Fruit fly (Drosophila melanogaster) whole organism, prepupa: ENCODE data around the gene tup.
A peak's percentile ranks its signal among the peaks of the same experiment; 100 is the strongest.

ENCODE experiments used
- CG10669 ChIP-seq: fragments of 200-800 bp; sonication (Bioruptor generic); optimal IDR thresholded peaks from 3 replicates; lab custom pipeline; 2018; ENCODE audit warnings: missing biosample characterization, mild to moderate bottlenecking, missing genetic modification characterization, moderate library complexity
- CG11294 ChIP-seq: fragments of 200-800 bp; sonication (Bioruptor generic); IDR thresholded peaks from 2 replicates; pipeline ENCODE4 v1.3.6; 2022; ENCODE audit warnings: missing biosample characterization, missing genetic modification characterization
- CG15336 ChIP-seq: fragments of 200-800 bp; sonication (Bioruptor generic); IDR thresholded peaks from 2 replicates; pipeline ENCODE4 v1.3.6; 2022; ENCODE audit warnings: missing biosample characterization, missing genetic modification characterization
- CG16779 ChIP-seq: fragments of 200-800 bp; sonication (Bioruptor generic); optimal IDR thresholded peaks from 3 replicates; lab custom pipeline; 2017; ENCODE audit warnings: missing biosample characterization, mild to moderate bottlenecking, missing genetic modification characterization
- CG3032 ChIP-seq: fragments of 200-800 bp; optimal IDR thresholded peaks from 2 replicates; lab custom pipeline; 2019; ENCODE audit warnings: missing biosample characterization, mild to moderate bottlenecking, missing genetic modification characterization, moderate library complexity
- CG32006 ChIP-seq: fragments of 200-800 bp; sonication (Bioruptor generic); optimal IDR thresholded peaks from 3 replicates; lab custom pipeline; 2017; ENCODE audit warnings: missing biosample characterization, mild to moderate bottlenecking, missing genetic modification characterization
- CG34406 ChIP-seq: fragments of 200-800 bp; sonication (Bioruptor generic); optimal IDR thresholded peaks from 3 replicates; lab custom pipeline; 2016; ENCODE audit warnings: missing biosample characterization, missing genetic modification characterization
- CG3919 ChIP-seq: fragments of 200-800 bp; sonication (Bioruptor generic); optimal IDR thresholded peaks from 3 replicates; lab custom pipeline; 2016; ENCODE audit warnings: missing biosample characterization, missing genetic modification characterization
- CG6792 ChIP-seq: fragments of 200-800 bp; sonication (Bioruptor generic); optimal IDR thresholded peaks from 3 replicates; lab custom pipeline; 2016; ENCODE audit warnings: missing biosample characterization, missing genetic modification characterization
- CG7368 ChIP-seq: fragments of 200-800 bp; sonication (Bioruptor generic); optimal IDR thresholded peaks from 3 replicates; lab custom pipeline; 2016; ENCODE audit warnings: missing biosample characterization, missing genetic modification characterization
- CG8119 ChIP-seq: fragments of 200-800 bp; sonication (Bioruptor generic); IDR thresholded peaks from 3 replicates; pipeline ENCODE4 v1.3.6; 2022; ENCODE audit warnings: missing biosample characterization, missing genetic modification characterization
- CG8319 ChIP-seq: fragments of 200-800 bp; sonication (Bioruptor generic); optimal IDR thresholded peaks from 3 replicates; lab custom pipeline; 2016; ENCODE audit warnings: missing biosample characterization, missing genetic modification characterization
- CG8632 ChIP-seq: fragments of 200-800 bp; sonication (Bioruptor generic); optimal IDR thresholded peaks from 3 replicates; lab custom pipeline; 2016; ENCODE audit warnings: missing biosample characterization, missing genetic modification characterization
- CG9139 ChIP-seq: fragments of 200-800 bp; sonication (Bioruptor generic); optimal IDR thresholded peaks from 3 replicates; lab custom pipeline; 2017; ENCODE audit warnings: missing biosample characterization, mild to moderate bottlenecking, missing genetic modification characterization
- Eip75B ChIP-seq: fragments of 200-800 bp; sonication (Bioruptor generic); optimal IDR thresholded peaks from 3 replicates; lab custom pipeline; 2016; ENCODE audit warnings: missing biosample characterization, missing genetic modification characterization
- Eip78C ChIP-seq: fragments of 200-800 bp; sonication (Bioruptor generic); peaks from one replicate; lab custom pipeline; 2016; ENCODE audit warnings: missing biosample characterization, missing genetic modification characterization
- Eip93F ChIP-seq: fragments of 200-800 bp; sonication (Bioruptor generic); optimal IDR thresholded peaks from 2 replicates; lab custom pipeline; 2016; ENCODE audit warnings: missing biosample characterization, mild to moderate bottlenecking, missing genetic modification characterization
- Gug ChIP-seq: fragments of 200-800 bp; sonication (Bioruptor generic); IDR thresholded peaks from 2 replicates; pipeline ENCODE4 v1.3.6; 2022; ENCODE audit warnings: missing biosample characterization, missing genetic modification characterization
- Hr39 ChIP-seq: fragments of 200-800 bp; sonication (Bioruptor generic); optimal IDR thresholded peaks from 2 replicates; lab custom pipeline; 2016; ENCODE audit warnings: missing biosample characterization, missing genetic modification characterization
- Met ChIP-seq: fragments of 200-800 bp; sonication (Bioruptor generic); optimal IDR thresholded peaks from 3 replicates; lab custom pipeline; 2016; ENCODE audit warnings: missing biosample characterization, missing genetic modification characterization
- Sox14 ChIP-seq: fragments of 200-800 bp; sonication (Bioruptor generic); optimal IDR thresholded peaks from 3 replicates; lab custom pipeline; 2016; ENCODE audit warnings: missing biosample characterization, missing genetic modification characterization
- acj6 ChIP-seq: fragments of 200-800 bp; sonication (Bioruptor generic); optimal IDR thresholded peaks from 3 replicates; lab custom pipeline; 2016; ENCODE audit warnings: missing biosample characterization, missing genetic modification characterization
- cyc ChIP-seq: fragments of 200-800 bp; sonication (Bioruptor generic); optimal IDR thresholded peaks from 3 replicates; lab custom pipeline; 2016; ENCODE audit warnings: missing biosample characterization, missing genetic modification characterization
- dac ChIP-seq: fragments of 200-800 bp; sonication (Bioruptor generic); optimal IDR thresholded peaks from 2 replicates; lab custom pipeline; 2017; ENCODE audit warnings: missing biosample characterization, mild to moderate bottlenecking, missing genetic modification characterization
- dsx ChIP-seq: fragments of 200-800 bp; optimal IDR thresholded peaks from 3 replicates; lab custom pipeline; 2019; ENCODE audit warnings: missing biosample characterization, mild to moderate bottlenecking, missing genetic modification characterization, moderate library complexity; ENCODE audit not compliant: poor library complexity, severe bottlenecking
- eg ChIP-seq: fragments of 200-800 bp; sonication (Bioruptor generic); IDR thresholded peaks from 3 replicates; pipeline ENCODE4 v1.3.6; 2022; ENCODE audit warnings: missing biosample characterization, missing genetic modification characterization
- esn ChIP-seq: fragments of 200-800 bp; sonication (Bioruptor generic); optimal IDR thresholded peaks from 2 replicates; lab custom pipeline; 2016; ENCODE audit warnings: missing biosample characterization, mild to moderate bottlenecking, missing genetic modification characterization, moderate library complexity
- fd85E ChIP-seq: fragments of 200-800 bp; sonication (Bioruptor generic); optimal IDR thresholded peaks from 3 replicates; lab custom pipeline; 2016; ENCODE audit warnings: missing biosample characterization, missing genetic modification characterization
- lz ChIP-seq: fragments of 200-800 bp; sonication (Bioruptor generic); optimal IDR thresholded peaks from 3 replicates; lab custom pipeline; 2016; ENCODE audit warnings: missing biosample characterization, missing genetic modification characterization
- pdm3 ChIP-seq: fragments of 200-800 bp; sonication (Bioruptor generic); optimal IDR thresholded peaks from 3 replicates; lab custom pipeline; 2016; ENCODE audit warnings: missing biosample characterization, missing genetic modification characterization
- salr ChIP-seq, 2 experiments: fragments of 200-800 bp; sonication (Bioruptor generic); optimal IDR thresholded peaks; 3 replicates each; lab custom pipeline; 2016 to 2018; ENCODE audit warnings: missing biosample characterization in 2 of 2, missing genetic modification characterization in 2 of 2, mild to moderate bottlenecking in 1 of 2
- spab ChIP-seq: fragments of 200-800 bp; sonication (Bioruptor generic); optimal IDR thresholded peaks from 2 replicates; lab custom pipeline; 2017; ENCODE audit warnings: missing biosample characterization, mild to moderate bottlenecking, missing genetic modification characterization, missing genetic modification reagents
- ss ChIP-seq, 2 experiments: fragments of 200-800 bp; sonication (Bioruptor generic); optimal IDR thresholded peaks; 2 replicates in 1 of 2; 3 replicates in 1 of 2; lab custom pipeline; 2017 to 2018; ENCODE audit warnings: mild to moderate bottlenecking in 2 of 2, missing biosample characterization in 2 of 2, missing genetic modification characterization in 2 of 2, moderate library complexity in 1 of 2
- svp ChIP-seq: fragments of 200-800 bp; sonication (Bioruptor generic); peaks from one replicate; lab custom pipeline; 2016; ENCODE audit warnings: missing biosample characterization, missing genetic modification characterization
- topi ChIP-seq: fragments of 200-800 bp; sonication (Bioruptor generic); optimal IDR thresholded peaks from 3 replicates; lab custom pipeline; 2016; ENCODE audit warnings: missing biosample characterization, missing genetic modification characterization
- vri ChIP-seq: fragments of 200-800 bp; sonication (Bioruptor generic); optimal IDR thresholded peaks from 3 replicates; lab custom pipeline; 2016; ENCODE audit warnings: missing biosample characterization, mild to moderate bottlenecking, missing genetic modification characterization

The tup gene

dm6 chr2L:18857635-18858059, 23.4 kb downstream of the tup start (continued):
- peak; percentile 94 for TF ChIP-seq CG10669 (GFP tag; lab: Kevin White, UChicago)
- TF ChIP-seq salr (GFP tag; optimal IDR thresholded peaks at IDR 0.05; lab: Kevin White, UChicago) = peak; percentile 90 to 93
- peak; percentile 98 for TF ChIP-seq Eip78C (GFP tag; lab: Kevin White, UChicago)
- peak; percentile 95 for TF ChIP-seq dsx (GFP tag; lab: Kevin White, UChicago)
- TF ChIP-seq CG32006 (GFP tag; lab: Kevin White, UChicago) = peak; percentile 97
- TF ChIP-seq CG15336 (GFP tag; lab: Robert Waterston, UW) = peak; percentile 95
- TF ChIP-seq CG7368 = peak; percentile 95
- TF ChIP-seq spab = peak; percentile 84
- peak; percentile 97 for TF ChIP-seq esn (GFP tag; lab: Kevin White, UChicago)
- TF ChIP-seq CG9139 = peak; percentile 92
- TF ChIP-seq acj6 (GFP tag; lab: Kevin White, UChicago) = peak; percentile 98
- peak; percentile 97 for TF ChIP-seq topi (GFP tag; lab: Kevin White, UChicago)
- TF ChIP-seq Eip93F (GFP tag; lab: Kevin White, UChicago) = peak; percentile 85
- peak; percentile 98 for TF ChIP-seq lz

dm6 chr2L:18852249-18852648, 28.8 kb downstream of the tup start:
- no peak for TF ChIP-seq CG8632 (GFP tag; lab: Kevin White, UChicago)
- TF ChIP-seq svp (GFP tag; lab: Kevin White, UChicago) = no peak
- TF ChIP-seq pdm3 (GFP tag; lab: Kevin White, UChicago) = no peak
- no peak for TF ChIP-seq Gug (GFP tag; lab: Robert Waterston, UW)
- TF ChIP-seq CG3919 = no peak
- no peak for TF ChIP-seq lz
- TF ChIP-seq CG7368 = no peak
- TF ChIP-seq CG34406 = no peak
- TF ChIP-seq CG9139 = no peak

dm6 chr2L:18846843-18847242, 34.2 kb downstream of the tup start:
- no peak for TF ChIP-seq CG7368
- TF ChIP-seq svp (GFP tag; lab: Kevin White, UChicago) = no peak
- no peak for TF ChIP-seq CG11294 (GFP tag; lab: Robert Waterston, UW)
- no peak for TF ChIP-seq cyc (GFP tag; lab: Kevin White, UChicago)
- no peak for TF ChIP-seq CG8319 (GFP tag; lab: Kevin White, UChicago)
- TF ChIP-seq dsx (GFP tag; lab: Kevin White, UChicago) = no peak
- no peak for TF ChIP-seq dac (GFP tag; lab: Kevin White, UChicago)
- no peak for TF ChIP-seq Eip75B
- TF ChIP-seq CG3032 (tag; lab: Kevin White, UChicago) = no peak
- no peak for TF ChIP-seq CG15336 (GFP tag; lab: Robert Waterston, UW)
- no peak for TF ChIP-seq spab
- no peak for TF ChIP-seq eg (GFP tag; lab: Robert Waterston, UW)
- no peak for TF ChIP-seq fd85E
- TF ChIP-seq esn (GFP tag; lab: Kevin White, UChicago) = no peak
- TF ChIP-seq Met (GFP tag; lab: Kevin White, UChicago) = no peak
- no peak for TF ChIP-seq lz
- TF ChIP-seq vri (GFP tag; lab: Kevin White, UChicago) = no peak
- TF ChIP-seq pdm3 (GFP tag; lab: Kevin White, UChicago) = no peak
- no peak for TF ChIP-seq CG16779 (tag; lab: Kevin White, UChicago)

DNA sequence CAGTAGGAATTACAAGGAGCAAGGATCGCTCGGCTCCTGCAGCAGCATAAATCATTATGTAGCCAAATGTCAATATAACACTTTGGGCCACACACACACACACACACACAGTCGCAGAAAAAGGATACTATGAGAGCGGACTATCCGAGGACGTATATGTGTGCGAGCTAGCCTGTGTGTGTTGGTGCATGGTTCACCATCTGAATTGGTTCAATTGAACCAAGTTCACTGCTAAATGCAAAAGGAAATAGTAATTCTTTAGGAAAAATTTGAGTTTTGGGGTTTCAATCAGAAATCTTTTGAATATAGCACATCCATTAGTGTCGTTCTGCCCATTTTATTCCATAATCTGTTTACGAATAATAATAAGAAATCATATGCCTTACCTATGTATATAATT, 34.9 kb downstream of the tup start:
- TF ChIP-seq Hr39 (GFP tag; lab: Kevin White, UChicago) = no peak
- no peak for TF ChIP-seq dsx (GFP tag; lab: Kevin White, UChicago)
- no peak for TF ChIP-seq CG6792
- TF ChIP-seq CG11294 (GFP tag; lab: Robert Waterston, UW) = no peak
- TF ChIP-seq CG10669 (GFP tag; lab: Kevin White, UChicago) = no peak
- no peak for TF ChIP-seq fd85E
- no peak for TF ChIP-seq Met (GFP tag; lab: Kevin White, UChicago)
- no peak for TF ChIP-seq Sox14 (GFP tag; lab: Kevin White, UChicago)
- TF ChIP-seq CG8319 (GFP tag; lab: Kevin White, UChicago) = no peak
- TF ChIP-seq ss (GFP tag; optimal IDR thresholded peaks at IDR 0.05; lab: Kevin White, UChicago) = no peak
- no peak for TF ChIP-seq CG8119 (GFP tag; lab: Robert Waterston, UW)
- TF ChIP-seq Eip78C (GFP tag; lab: Kevin White, UChicago) = no peak
- TF ChIP-seq, all 60 proteins: peak for 0
